Worm (Caenorhabditis elegans): ENCODE data around the gene lgc-21.

- TF ChIP-seq madf-5 (GFP tag; IDR thresholded peaks at IDR 0.05): no peak
- no peak for TF ChIP-seq egl-27 (tag; optimal IDR thresholded peaks at IDR 0.05)
- no peak for TF ChIP-seq ceh-28 (tag; optimal IDR thresholded peaks at IDR 0.05)
- TF ChIP-seq nhr-10 (tag; optimal IDR thresholded peaks at IDR 0.05): no peak
- no peak for TF ChIP-seq ztf-11 (tag; optimal IDR thresholded peaks at IDR 0.05)
- no peak for TF ChIP-seq zag-1 (tag; optimal IDR thresholded peaks at IDR 0.05)
- TF ChIP-seq daf-8 (GFP tag; IDR thresholded peaks at IDR 0.05): no peak
- TF ChIP-seq arid-1 (GFP tag; conservative IDR thresholded peaks at IDR 0.05): no peak
- TF ChIP-seq pqm-1 (tag; optimal IDR thresholded peaks at IDR 0.05): no peak
- no peak for TF ChIP-seq unc-39 (tag; optimal IDR thresholded peaks at IDR 0.05)
- TF ChIP-seq ama-1 (optimal IDR thresholded peaks at IDR 0.05): no peak
Observed at ce11 chrX:14030524-14030923, 37.3 kb downstream of the lgc-21 start.
